Fruit fly (Drosophila melanogaster): ENCODE data around the gene CG10959.

DNA sequence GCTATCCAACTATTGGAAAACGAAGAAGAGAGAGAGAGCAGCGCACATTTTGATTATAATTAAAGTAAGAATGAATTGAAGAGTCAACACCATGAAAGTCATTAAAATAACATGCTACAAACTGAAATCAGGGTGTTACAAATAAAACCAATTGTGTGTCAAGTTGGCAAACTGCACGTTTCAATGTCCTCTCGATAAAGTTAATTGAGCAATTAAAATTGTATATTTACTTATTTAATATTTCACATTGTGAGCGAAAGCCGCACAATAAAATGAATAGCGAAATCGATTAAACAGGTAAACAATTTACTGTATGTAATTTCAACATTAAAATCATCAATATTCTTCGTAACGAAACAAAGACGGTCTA is 47.6 kb downstream of the CG10959 start:
- TF ChIP-seq CG12768 (GFP tag; optimal IDR thresholded peaks at IDR 0.05) (no peak), tj (GFP tag; optimal IDR thresholded peaks at IDR 0.05) (no peak), cnc (optimal IDR thresholded peaks at IDR 0.05) (no peak), CG7101 (tag; optimal IDR thresholded peaks at IDR 0.05) (no peak), CG5204 (GFP tag; optimal IDR thresholded peaks at IDR 0.05) (no peak), CG11617 (GFP tag; optimal IDR thresholded peaks at IDR 0.05) (no peak), toe (GFP tag; optimal IDR thresholded peaks at IDR 0.05) (no peak), cic (GFP tag; optimal IDR thresholded peaks at IDR 0.05) (no peak)
